Worm (Caenorhabditis elegans): ENCODE measurements around the gene F53C3.6.

- TF ChIP-seq zfh-2 (GFP tag; conservative IDR thresholded peaks at IDR 0.05) (no peak), pha-4 (tag; optimal IDR thresholded peaks at IDR 0.05) (no peak), snpc-4 (GFP tag; optimal IDR thresholded peaks at IDR 0.05) (no peak), snpc-4 (tag; optimal IDR thresholded peaks at IDR 0.05) (no peak), rcor-1 (GFP tag; IDR thresholded peaks at IDR 0.05) (no peak), him-1 (tag; optimal IDR thresholded peaks at IDR 0.05) (no peak), attf-3 (GFP tag; conservative IDR thresholded peaks at IDR 0.05) (no peak), aptf-3 (GFP tag; IDR thresholded peaks at IDR 0.05) (no peak), hrde-1 (tag; optimal IDR thresholded peaks at IDR 0.05; ENCODE audit: borderline replicate concordance) (no peak), unc-62 (GFP tag; optimal IDR thresholded peaks at IDR 0.05) (no peak), F37B4.10 (GFP tag; IDR thresholded peaks at IDR 0.05) (no peak), C17E4.6 (GFP tag; IDR thresholded peaks at IDR 0.05) (no peak), ceh-58 (GFP tag; IDR thresholded peaks at IDR 0.05) (no peak)
Observed at ce11 chrII:3909301-3909700, 11.4 kb downstream of the F53C3.6 start.
